Fruit fly (Drosophila melanogaster): ENCODE results near the gene CG3552.

DNA sequence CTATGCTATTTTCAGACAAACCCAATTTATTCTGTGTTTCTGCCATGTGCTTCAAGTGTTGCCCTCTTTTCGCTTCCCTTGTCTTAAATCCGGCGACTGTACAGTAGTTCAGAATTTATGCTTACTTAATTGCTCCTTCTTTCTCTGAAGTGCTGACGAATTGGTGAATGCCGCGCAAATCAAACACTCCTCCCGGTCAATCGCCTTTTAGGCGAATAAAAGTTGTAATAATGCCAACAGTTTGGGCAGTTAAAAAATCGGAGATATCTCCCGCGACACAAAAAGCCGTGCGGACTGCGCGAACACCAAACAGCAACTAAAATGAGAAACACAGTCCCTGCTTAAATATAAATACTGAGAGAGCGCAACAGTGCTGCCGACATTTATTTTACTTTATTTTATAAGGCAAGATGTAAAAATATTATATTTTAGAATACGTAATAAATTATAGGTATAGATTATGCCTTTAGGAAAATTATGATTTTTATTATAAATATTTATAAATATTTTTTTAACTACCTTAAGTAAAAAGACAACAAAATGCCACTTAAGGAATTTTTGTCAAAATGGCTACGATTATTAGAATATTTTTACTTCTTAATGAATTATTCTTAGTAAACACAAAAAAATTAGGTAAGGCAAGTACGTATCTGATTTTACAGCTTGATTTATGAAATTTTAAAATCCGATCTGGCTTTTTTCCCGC lies 49.0 kb downstream of the CG3552 start, which contains the start of gene path:
- TF ChIP-seq crc (GFP tag; optimal IDR thresholded peaks at IDR 0.05), result no peak
- no peak for TF ChIP-seq CG18476 (GFP tag; optimal IDR thresholded peaks at IDR 0.05)
- peak; percentile 24 for TF ChIP-seq lilli (GFP tag; optimal IDR thresholded peaks at IDR 0.05)
- no peak for TF ChIP-seq CG2129 (GFP tag; IDR thresholded peaks at IDR 0.05; ENCODE audit: partially characterized antibody)
- TF ChIP-seq HmgZ (tag; optimal IDR thresholded peaks at IDR 0.05), result peak; percentile 22
- TF ChIP-seq CG10274 (GFP tag; optimal IDR thresholded peaks at IDR 0.05), result no peak
- no peak for TF ChIP-seq bowl (GFP tag; IDR thresholded peaks at IDR 0.05)
- peak; percentile 50 for TF ChIP-seq mirr (GFP tag; optimal IDR thresholded peaks at IDR 0.05)
- no peak for TF ChIP-seq CG17612 (GFP tag; IDR thresholded peaks at IDR 0.05)
- no peak for TF ChIP-seq CG10959 (GFP tag; IDR thresholded peaks at IDR 0.05)
- TF ChIP-seq CG18262 (tag; optimal IDR thresholded peaks at IDR 0.05), result peak; percentile 83
- no peak for TF ChIP-seq sna (GFP tag; IDR thresholded peaks at IDR 0.05; ENCODE audit: partially characterized antibody)
- TF ChIP-seq scrt (GFP tag; optimal IDR thresholded peaks at IDR 0.05), result peak; percentile 45
- TF ChIP-seq Dfd (GFP tag; optimal IDR thresholded peaks at IDR 0.05), result no peak

All from whole organism, embryonic.